Worm (Caenorhabditis elegans): ENCODE results near the gene kat-1.

Gene kat-1

DNA sequence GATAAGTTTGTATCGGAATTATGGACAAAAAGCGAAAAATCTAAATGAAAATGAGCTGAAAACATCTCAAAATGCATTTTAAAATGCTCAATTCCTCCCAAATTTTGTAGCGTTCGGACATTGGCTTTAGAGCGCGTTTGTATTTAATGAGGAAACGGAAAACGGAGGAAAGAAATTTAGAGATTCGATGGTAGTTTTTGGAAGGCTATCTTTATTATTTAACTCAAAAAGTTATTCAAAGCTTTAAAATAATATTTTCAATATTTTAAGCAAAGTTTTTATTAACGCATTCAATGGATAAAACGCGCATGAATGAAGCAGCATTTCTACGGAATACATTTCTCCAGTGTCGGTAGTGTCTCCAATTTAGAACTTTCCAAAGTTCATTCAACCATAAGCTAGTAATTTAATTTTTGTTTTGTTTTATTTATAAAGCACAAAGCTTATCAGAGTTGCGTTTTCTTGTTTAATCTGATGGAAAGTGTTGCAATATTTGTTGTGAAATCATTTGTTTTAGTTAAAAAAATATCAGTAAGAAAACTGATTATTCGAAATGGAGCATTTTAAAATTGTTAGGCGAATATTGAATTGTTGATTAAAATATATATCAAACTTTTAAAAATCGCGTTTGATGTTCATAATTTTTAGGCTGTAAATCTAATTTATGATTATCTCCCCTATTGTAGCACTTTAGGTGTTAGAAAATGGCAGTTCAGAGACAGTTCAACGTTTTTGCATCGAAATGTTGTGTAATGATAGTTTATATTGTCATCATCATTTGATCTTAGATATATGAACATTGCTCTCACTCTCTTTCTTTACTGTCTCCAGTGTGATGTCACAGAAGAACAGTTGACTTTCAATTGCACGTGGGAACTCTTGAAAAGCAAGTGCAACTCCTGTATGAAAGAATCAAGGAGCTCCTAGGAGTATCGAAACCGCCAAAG lies 751 bp upstream of the kat-1 start (continued):
- TF ChIP-seq egl-27 (tag; optimal IDR thresholded peaks at IDR 0.05) (no peak), nhr-102 (tag; optimal IDR thresholded peaks at IDR 0.05) (no peak), mes-2 (tag; optimal IDR thresholded peaks at IDR 0.05; ENCODE audit: poor library complexity, severe bottlenecking) (peak; percentile 77), snpc-4 (tag; optimal IDR thresholded peaks at IDR 0.05) (no peak), cey-2 (tag; optimal IDR thresholded peaks at IDR 0.05; ENCODE audit: borderline replicate concordance, insufficient read depth) (no peak), mxl-2 (GFP tag; conservative IDR thresholded peaks at IDR 0.05) (no peak), aha-1 (tag) (no peak), Y5F2A.4 (GFP tag; optimal IDR thresholded peaks at IDR 0.05) (no peak), dpl-1 (GFP tag; optimal IDR thresholded peaks at IDR 0.05) (peak; percentile 59), nhr-77 (tag; optimal IDR thresholded peaks at IDR 0.05) (peak; percentile 38), lin-29 (GFP tag; IDR thresholded peaks at IDR 0.05) (no peak), arid-1 (GFP tag; conservative IDR thresholded peaks at IDR 0.05) (no peak), snpc-1.2 (GFP tag; IDR thresholded peaks at IDR 0.05) (no peak), Y48G9A.11 (GFP tag; IDR thresholded peaks at IDR 0.05) (no peak), nhr-11 (tag; optimal IDR thresholded peaks at IDR 0.05) (peak; percentile 98), lin-39 (tag; optimal IDR thresholded peaks at IDR 0.05) (no peak), ctbp-1 (GFP tag; IDR thresholded peaks at IDR 0.05) (no peak), saeg-2 (GFP tag; IDR thresholded peaks at IDR 0.05) (no peak), unc-130 (GFP tag; optimal IDR thresholded peaks at IDR 0.05) (peak; percentile 11), dmd-6 (GFP tag; IDR thresholded peaks at IDR 0.05) (peak; percentile 91), daf-16 (GFP tag; optimal IDR thresholded peaks at IDR 0.05) (no peak), daf-16 (tag; optimal IDR thresholded peaks at IDR 0.05) (peak; percentile 59), nhr-25 (tag; optimal IDR thresholded peaks at IDR 0.05; ENCODE audit: borderline replicate concordance, insufficient read depth) (no peak), ceh-44 (GFP tag; IDR thresholded peaks at IDR 0.05) (no peak), F49E8.2 (tag; optimal IDR thresholded peaks at IDR 0.05; ENCODE audit: borderline replicate concordance) (no peak), dmd-9 (GFP tag; IDR thresholded peaks at IDR 0.05) (no peak), zip-11 (GFP tag; IDR thresholded peaks at IDR 0.05) (no peak), nhr-76 (tag; optimal IDR thresholded peaks at IDR 0.05) (no peak), T26A8.4 (GFP tag; IDR thresholded peaks at IDR 0.05) (no peak), zag-1 (tag; optimal IDR thresholded peaks at IDR 0.05) (no peak), skn-1 (tag; optimal IDR thresholded peaks at IDR 0.05) (no peak), D1046.2 (GFP tag; IDR thresholded peaks at IDR 0.05) (no peak), fos-1 (tag; optimal IDR thresholded peaks at IDR 0.05) (no peak), nhr-28 (tag; optimal IDR thresholded peaks at IDR 0.05) (peak; percentile 65), lsy-2 (tag; optimal IDR thresholded peaks at IDR 0.05) (peak; percentile 21 to 81), nhr-111 (GFP tag; optimal IDR thresholded peaks at IDR 0.05) (no peak)

DNA sequence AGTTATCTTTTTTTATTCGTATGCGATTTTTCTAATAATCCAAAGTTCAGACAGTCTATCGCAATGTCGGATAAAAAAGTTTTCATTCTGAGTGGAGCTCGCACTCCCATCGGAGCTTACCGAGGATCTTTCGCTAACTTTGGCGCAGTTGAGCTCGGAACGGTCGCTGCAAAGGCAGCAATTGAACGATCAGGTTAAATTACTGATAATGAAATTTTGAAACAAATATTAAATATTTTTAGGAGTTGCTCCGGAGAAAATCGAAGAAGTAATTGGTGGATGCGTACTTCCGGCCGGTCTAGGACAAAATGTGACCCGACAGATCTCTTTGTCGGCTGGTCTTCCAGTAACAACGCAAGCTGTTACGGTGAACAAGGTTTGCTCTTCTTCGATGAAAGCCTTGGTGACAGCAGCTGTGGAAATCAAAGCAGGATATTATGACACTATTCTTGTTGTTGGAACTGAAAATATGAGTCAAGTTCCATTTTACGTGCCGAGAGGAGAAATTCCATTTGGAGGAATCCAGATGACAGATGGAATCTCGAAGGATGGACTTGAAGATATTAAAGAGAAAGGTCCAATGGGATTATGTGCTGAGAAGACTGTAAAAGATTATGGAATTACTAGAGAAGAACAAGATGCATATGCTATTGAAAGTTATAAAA lies 2.1 kb downstream of the kat-1 start, which contains the start of gene T02G5.7:
TSS of gene T02G5.7 (plus strand) at position 51 of the 665 bp plus-strand sequence.
- TF ChIP-seq daf-19 (GFP tag; conservative IDR thresholded peaks at IDR 0.05), result 0 out of 2 replicates have a peak, but pooled peaks have one; percentile 53
- TF ChIP-seq daf-16 (GFP tag; optimal IDR thresholded peaks at IDR 0.05), result peak in 1 of 2 experiments; percentile 39
- TF ChIP-seq daf-16 (tag; optimal IDR thresholded peaks at IDR 0.05), result no peak
- TF ChIP-seq lin-38 (GFP tag; IDR thresholded peaks at IDR 0.05), result peak; percentile 40
- no peak for TF ChIP-seq ZK337.2 (GFP tag; IDR thresholded peaks at IDR 0.05)
- TF ChIP-seq snpc-4 (tag; optimal IDR thresholded peaks at IDR 0.05), result no peak
- TF ChIP-seq saeg-2 (GFP tag; IDR thresholded peaks at IDR 0.05), result 0 out of 2 replicates have a peak, but pooled peaks have one; percentile 48
- 0 out of 2 replicates have a peak, but pooled peaks have one; percentile 22 for TF ChIP-seq zfp-3 (GFP tag; conservative IDR thresholded peaks at IDR 0.05)
- TF ChIP-seq Y48G9A.11 (GFP tag; IDR thresholded peaks at IDR 0.05), result 0 out of 2 replicates have a peak, but pooled peaks have one; percentile 24
